Worm (Caenorhabditis elegans): ENCODE results near the gene fipr-2.

DNA sequence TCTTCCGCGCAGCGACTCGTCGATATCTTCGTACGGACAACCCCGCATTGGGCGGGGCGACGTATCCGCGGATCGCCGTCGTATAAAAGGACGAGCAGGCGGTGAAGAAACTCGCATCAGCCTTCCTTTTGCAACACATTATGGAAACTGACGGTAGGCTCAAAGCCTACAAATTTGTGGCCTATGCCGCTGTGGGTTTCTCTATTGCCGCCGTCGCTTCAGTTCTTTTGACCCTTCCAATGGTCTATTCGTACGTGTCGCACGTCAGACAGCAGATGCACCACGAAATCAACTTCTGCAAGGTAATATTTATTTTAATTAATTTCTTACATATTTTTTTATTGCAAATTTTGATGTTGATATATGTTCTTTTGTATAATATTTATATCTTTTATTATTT lies 12.3 kb upstream of the fipr-2 start:
- TF ChIP-seq bed-3 (GFP tag; optimal IDR thresholded peaks at IDR 0.05), result no peak
- no peak for TF ChIP-seq unc-62 (GFP tag; optimal IDR thresholded peaks at IDR 0.05)
- no peak for TF ChIP-seq M03D4.4 (tag; optimal IDR thresholded peaks at IDR 0.05)
- no peak for TF ChIP-seq elt-3 (tag; optimal IDR thresholded peaks at IDR 0.05)
- TF ChIP-seq snpc-4 (tag; optimal IDR thresholded peaks at IDR 0.05), result no peak
- no peak for TF ChIP-seq nhr-76 (tag; optimal IDR thresholded peaks at IDR 0.05)
- TF ChIP-seq lsy-2 (tag; optimal IDR thresholded peaks at IDR 0.05), result no peak
- no peak for TF ChIP-seq nhr-12 (tag; optimal IDR thresholded peaks at IDR 0.05)
- TF ChIP-seq ztf-11 (tag; optimal IDR thresholded peaks at IDR 0.05), result no peak
- TF ChIP-seq cnd-1 (tag; optimal IDR thresholded peaks at IDR 0.05), result no peak
- TF ChIP-seq nhr-28 (tag; optimal IDR thresholded peaks at IDR 0.05), result no peak
- TF ChIP-seq ces-1 (GFP tag; optimal IDR thresholded peaks at IDR 0.05), result no peak

Data from whole organism, mixed stage, embryonic.